Fruit fly (Drosophila melanogaster): ENCODE measurements around the gene ND-51.

ND-51 gene

DNA sequence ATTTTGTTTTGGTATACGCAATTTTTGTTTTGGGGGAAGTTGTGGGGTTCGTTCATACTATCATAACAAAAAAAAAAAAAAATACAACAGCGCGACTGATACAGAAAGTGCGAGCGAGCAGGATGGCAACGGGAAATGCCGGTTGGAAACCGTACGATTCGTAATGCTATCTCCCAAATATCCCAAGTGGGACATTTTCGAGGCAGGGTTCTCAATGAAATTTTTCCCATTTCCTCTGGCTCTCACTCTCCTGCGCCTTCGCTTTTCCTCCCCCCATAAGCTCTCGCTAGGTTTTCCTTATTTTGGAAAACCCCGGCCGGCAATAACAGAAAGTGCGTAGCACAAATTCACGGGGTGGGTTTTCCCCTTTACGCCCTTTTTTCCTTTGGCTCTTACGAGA lies 29.7 kb upstream of the ND-51 start:
- TF ChIP-seq ovo (GFP tag; optimal IDR thresholded peaks at IDR 0.05) (no peak), tj (GFP tag; optimal IDR thresholded peaks at IDR 0.05) (no peak), CG1620 (GFP tag; optimal IDR thresholded peaks at IDR 0.05) (no peak), pad (GFP tag; optimal IDR thresholded peaks at IDR 0.05) (no peak), CG12768 (GFP tag; optimal IDR thresholded peaks at IDR 0.05) (no peak), cnc (optimal IDR thresholded peaks at IDR 0.05) (no peak), Mnt (GFP tag; optimal IDR thresholded peaks at IDR 0.05) (no peak), CG7101 (tag; optimal IDR thresholded peaks at IDR 0.05) (no peak), Crg-1 (GFP tag; optimal IDR thresholded peaks at IDR 0.05) (no peak), CG14711 (tag; optimal IDR thresholded peaks at IDR 0.05) (no peak), Hr96 (GFP tag; optimal IDR thresholded peaks at IDR 0.05) (no peak), CG33017 (tag; optimal IDR thresholded peaks at IDR 0.05) (no peak), cic (GFP tag; optimal IDR thresholded peaks at IDR 0.05) (no peak), Clk (GFP tag; optimal IDR thresholded peaks at IDR 0.05) (no peak), toe (GFP tag; optimal IDR thresholded peaks at IDR 0.05) (no peak), kay (GFP tag; ENCODE audit: borderline replicate concordance) (no peak)

DNA sequence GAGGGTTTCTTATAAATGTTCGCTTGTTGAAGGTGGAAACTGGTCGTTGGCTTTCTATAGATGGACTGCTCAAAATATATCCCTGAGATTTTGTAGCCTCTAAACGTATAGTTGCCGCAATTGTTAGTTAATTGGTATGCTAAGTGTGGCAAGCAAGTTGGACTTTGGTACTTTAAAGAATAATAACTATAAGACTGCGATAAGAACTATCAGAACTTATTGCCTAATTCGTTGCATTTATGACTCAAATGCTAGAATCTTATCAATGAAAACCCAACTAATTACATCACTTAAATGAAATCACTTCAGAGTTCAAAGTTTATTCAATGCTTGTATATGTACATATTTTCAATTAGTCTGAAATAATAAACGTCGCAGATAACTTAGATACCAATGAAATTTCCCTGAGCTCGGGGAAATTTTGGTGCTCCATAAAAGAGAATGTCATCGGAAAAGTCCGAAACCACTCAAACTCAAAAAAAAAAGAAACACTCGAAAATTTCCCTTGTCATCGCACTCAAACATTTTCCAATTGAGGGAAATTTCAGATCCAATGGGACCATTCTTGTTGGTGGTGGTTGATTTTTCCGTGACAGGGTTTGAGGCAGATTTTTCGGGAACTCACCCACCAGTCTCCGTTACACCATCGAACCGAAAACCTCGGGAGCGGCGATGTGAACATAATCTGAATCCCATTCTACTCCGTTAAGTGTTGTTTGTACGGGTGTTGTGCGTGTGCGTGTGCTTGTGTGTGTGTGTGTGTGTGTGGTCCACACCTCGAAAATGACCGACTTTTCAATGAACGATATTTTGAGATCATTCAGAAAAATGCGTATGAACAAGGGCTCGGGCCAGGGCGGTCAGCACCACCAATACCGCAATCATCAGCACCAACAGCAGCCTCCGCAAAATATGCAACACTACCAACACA lies 28.5 kb upstream of the ND-51 start, which contains the start of gene CG45075:
TSS of gene CG45075 (plus strand) at position 627 of the 931 bp plus-strand sequence.
- no peak for TF ChIP-seq CG5204 (GFP tag; optimal IDR thresholded peaks at IDR 0.05)
- peak; percentile 88 for TF ChIP-seq kay (GFP tag; ENCODE audit: borderline replicate concordance)

DNA sequence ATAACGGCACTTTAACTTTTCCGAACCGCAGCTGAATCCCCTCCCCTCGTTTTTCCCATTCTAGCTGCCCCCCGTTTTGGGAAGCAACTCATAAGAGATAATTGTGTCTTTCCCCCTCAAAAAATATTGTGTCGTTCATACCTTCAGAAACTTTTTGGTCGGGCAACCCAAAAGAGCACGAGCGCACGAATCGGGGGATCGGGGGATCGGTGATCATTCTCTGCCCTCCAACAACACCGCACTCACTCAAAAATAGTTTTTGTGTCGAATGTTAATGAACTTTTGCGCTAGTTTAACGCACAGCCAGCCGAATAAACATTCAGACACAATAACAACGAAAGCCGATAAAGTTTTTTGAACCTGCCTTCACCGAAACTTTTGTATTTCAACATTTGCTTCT lies 27.8 kb upstream of the ND-51 start:
- TF ChIP-seq tj (GFP tag; optimal IDR thresholded peaks at IDR 0.05): no peak
- TF ChIP-seq CG11617 (GFP tag; optimal IDR thresholded peaks at IDR 0.05): no peak
- no peak for TF ChIP-seq Mnt (GFP tag; optimal IDR thresholded peaks at IDR 0.05)
- no peak for TF ChIP-seq CG12768 (GFP tag; optimal IDR thresholded peaks at IDR 0.05)
- no peak for TF ChIP-seq toe (GFP tag; optimal IDR thresholded peaks at IDR 0.05)
- no peak for TF ChIP-seq ovo (GFP tag; optimal IDR thresholded peaks at IDR 0.05)
- no peak for TF ChIP-seq CG7101 (tag; optimal IDR thresholded peaks at IDR 0.05)
- TF ChIP-seq CG5204 (GFP tag; optimal IDR thresholded peaks at IDR 0.05): no peak
- no peak for TF ChIP-seq CG1620 (GFP tag; optimal IDR thresholded peaks at IDR 0.05)
- no peak for TF ChIP-seq Crg-1 (GFP tag; optimal IDR thresholded peaks at IDR 0.05)
- TF ChIP-seq CG14711 (tag; optimal IDR thresholded peaks at IDR 0.05): no peak
- no peak for TF ChIP-seq Clk (GFP tag; optimal IDR thresholded peaks at IDR 0.05)
- no peak for TF ChIP-seq CG33017 (tag; optimal IDR thresholded peaks at IDR 0.05)

DNA sequence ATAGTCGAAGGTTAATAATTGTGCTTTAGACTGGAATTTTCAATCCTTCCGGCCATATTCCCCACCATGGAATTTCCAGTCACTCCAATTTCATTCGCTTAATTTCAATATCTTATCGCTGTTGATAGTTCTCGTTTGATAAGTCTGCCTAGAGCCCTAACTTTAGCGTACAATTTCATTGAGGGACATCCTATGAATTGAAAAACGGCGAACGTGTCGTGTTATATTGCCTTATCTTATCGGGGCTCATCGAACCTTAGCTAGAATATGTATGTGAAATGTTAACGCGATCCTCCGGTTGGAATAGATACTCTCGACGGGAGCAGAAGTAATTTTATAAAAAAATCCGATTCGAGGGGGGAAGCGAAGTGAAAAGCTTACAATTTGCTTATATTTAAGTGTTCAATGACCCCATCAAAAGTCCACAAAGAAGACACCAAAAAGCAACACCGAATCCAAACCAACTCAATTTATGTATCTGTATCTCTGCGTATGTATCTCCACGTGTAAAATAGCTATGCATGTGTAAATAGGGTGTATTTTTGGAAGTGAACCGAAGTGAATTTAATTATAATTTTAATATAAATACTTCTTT lies 27.1 kb upstream of the ND-51 start:
- TF ChIP-seq cic (GFP tag; optimal IDR thresholded peaks at IDR 0.05) (peak; percentile 99), Mnt (GFP tag; optimal IDR thresholded peaks at IDR 0.05) (no peak), Crg-1 (GFP tag; optimal IDR thresholded peaks at IDR 0.05) (no peak), tj (GFP tag; optimal IDR thresholded peaks at IDR 0.05) (no peak), cnc (optimal IDR thresholded peaks at IDR 0.05) (no peak)

DNA sequence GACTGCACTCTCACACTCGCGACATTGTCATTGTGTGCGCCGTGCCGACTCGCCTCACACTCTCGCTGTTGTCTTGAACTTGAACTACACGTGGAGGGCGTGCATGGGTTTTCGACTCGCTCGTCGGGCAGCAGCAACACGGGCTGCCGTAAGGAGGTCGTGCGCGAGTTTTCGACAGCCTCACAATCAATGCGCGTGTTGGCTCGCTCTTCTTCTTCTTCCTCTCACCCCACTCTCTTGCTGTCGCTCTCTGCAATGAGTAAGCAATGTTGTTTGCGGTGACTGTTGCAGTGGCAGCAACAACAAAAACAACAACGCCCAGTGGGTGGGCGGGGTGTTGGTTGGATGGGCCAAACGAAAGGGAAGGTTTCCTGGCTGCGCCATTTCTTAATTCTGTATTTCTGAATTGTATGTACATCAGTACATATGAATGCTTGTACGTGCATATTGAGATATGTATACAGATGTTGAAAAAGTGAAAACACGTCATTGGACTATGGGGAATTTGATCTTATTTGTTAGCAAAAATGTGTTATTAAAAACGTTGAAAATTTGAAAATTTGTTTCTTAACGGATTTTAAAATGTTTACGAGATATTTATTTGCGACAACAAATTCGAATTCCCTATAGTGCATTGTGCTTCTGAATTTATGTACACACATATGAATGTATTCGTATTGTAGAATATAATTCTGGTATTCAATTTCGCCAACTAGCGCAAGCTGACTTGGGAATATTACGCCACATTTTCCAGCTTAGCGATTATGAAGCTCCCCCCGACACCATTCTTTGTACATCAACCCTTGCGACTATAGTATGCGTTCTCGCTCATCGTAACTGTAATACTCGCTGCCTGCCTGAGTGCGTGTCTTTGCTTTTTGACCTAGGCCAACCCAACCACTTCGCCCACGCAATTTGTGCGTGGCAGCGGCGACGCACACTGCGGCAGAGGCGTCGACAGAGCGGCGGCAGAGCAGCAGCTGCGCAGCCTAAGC lies 26.1 kb upstream of the ND-51 start:
- TF ChIP-seq CG33017 (tag; optimal IDR thresholded peaks at IDR 0.05): peak; percentile 48
- TF ChIP-seq pad (GFP tag; optimal IDR thresholded peaks at IDR 0.05): peak; percentile 54
- TF ChIP-seq CG7045 (GFP tag; optimal IDR thresholded peaks at IDR 0.05): peak; percentile 47
- peak; percentile 69 for TF ChIP-seq CG11617 (GFP tag; optimal IDR thresholded peaks at IDR 0.05)
- no peak for TF ChIP-seq CG5204 (GFP tag; optimal IDR thresholded peaks at IDR 0.05)
- TF ChIP-seq kay (GFP tag; ENCODE audit: borderline replicate concordance): peak; percentile 100
- peak; percentile 66 for TF ChIP-seq CG7101 (tag; optimal IDR thresholded peaks at IDR 0.05)
- peak; percentile 99 for TF ChIP-seq Mnt (GFP tag; optimal IDR thresholded peaks at IDR 0.05)
- TF ChIP-seq Crg-1 (GFP tag; optimal IDR thresholded peaks at IDR 0.05): peak; percentile 49
- TF ChIP-seq cnc (optimal IDR thresholded peaks at IDR 0.05): peak; percentile 91 to 93
- peak; percentile 85 for TF ChIP-seq tj (GFP tag; optimal IDR thresholded peaks at IDR 0.05)
- peak; percentile 79 for TF ChIP-seq bab1 (GFP tag; optimal IDR thresholded peaks at IDR 0.05)
- TF ChIP-seq CG12768 (GFP tag; optimal IDR thresholded peaks at IDR 0.05): peak; percentile 88
- no peak for TF ChIP-seq CG14711 (tag; optimal IDR thresholded peaks at IDR 0.05)
- TF ChIP-seq Hr96 (GFP tag; optimal IDR thresholded peaks at IDR 0.05): peak; percentile 52
- TF ChIP-seq cic (GFP tag; optimal IDR thresholded peaks at IDR 0.05): peak; percentile 99
- TF ChIP-seq CG1620 (GFP tag; optimal IDR thresholded peaks at IDR 0.05): peak; percentile 19
- peak; percentile 63 for TF ChIP-seq ovo (GFP tag; optimal IDR thresholded peaks at IDR 0.05)
- TF ChIP-seq Clk (GFP tag; optimal IDR thresholded peaks at IDR 0.05): peak; percentile 47
- no peak for TF ChIP-seq toe (GFP tag; optimal IDR thresholded peaks at IDR 0.05)
